Fruit fly (Drosophila melanogaster): ENCODE data around the gene CG32052.

Gene CG32052

DNA sequence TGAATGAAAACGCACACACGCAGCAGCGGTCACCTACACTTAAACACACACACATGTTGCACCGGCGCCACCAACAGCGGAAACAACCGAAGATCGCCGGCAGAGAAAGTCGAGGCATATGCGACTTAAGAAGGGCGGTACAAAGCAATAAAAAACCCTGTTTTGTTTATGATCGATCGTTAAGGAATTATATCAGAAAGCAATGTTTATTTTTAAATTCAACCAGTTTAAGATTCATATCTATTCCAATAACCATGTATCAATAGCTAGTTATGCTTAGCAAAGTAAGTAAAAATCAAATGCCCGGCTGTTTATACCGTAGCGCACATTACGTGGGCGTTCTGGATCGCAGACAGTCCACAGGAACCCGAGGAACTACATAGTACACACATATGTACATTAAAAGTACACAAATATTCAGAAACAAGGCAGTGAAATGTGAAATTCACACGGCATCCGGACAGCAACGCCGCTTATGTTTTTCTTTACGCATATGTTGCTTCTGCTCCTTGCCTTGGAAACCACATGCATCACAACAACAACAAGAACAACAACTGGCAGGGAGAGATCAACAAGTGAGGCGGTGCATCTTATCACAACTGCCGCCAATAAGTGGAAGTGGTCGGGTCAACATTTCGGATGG lies 69.1 kb downstream of the CG32052 start:
- peak; percentile 85 for TF ChIP-seq noc (tag; optimal IDR thresholded peaks at IDR 0.05)

DNA sequence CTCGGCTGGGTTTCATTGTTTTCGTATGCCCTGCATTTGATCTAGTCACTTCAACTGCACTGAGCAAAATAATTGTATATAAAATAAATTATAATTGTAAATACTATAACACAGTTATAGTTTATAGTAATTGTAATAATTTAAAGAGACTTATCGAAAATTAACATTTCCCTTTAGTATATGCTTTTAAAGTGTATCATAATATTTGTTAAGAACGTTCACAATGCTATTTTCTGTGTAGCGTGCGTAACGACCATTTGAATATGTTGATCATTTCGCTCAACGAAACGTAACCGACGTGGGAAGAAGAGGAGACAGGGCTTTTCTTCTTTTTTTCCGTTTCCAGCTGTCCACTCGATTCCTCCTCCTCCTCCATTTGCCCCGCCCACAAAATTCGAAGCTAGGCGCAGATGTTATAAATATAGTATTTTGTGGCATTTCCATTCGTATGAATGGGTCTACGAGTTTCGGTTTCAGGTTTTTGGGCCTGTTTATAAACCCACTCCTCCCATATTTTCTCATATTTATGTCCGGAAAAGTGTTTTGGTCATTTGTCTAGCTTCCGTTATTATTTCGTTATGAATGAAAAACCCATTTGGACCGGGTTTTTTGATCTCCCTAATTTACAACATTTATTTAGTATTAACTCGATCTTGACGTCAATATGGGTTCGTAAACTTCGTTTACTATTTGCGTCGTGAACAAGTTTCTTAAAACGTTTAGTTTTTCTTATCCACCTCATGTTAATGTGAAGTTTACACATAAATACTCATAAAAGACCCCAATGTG lies 69.8 kb downstream of the CG32052 start:
- TF ChIP-seq noc (tag; optimal IDR thresholded peaks at IDR 0.05), result no peak
